Worm (Caenorhabditis elegans): ENCODE measurements around the gene perm-4.

Gene perm-4

DNA sequence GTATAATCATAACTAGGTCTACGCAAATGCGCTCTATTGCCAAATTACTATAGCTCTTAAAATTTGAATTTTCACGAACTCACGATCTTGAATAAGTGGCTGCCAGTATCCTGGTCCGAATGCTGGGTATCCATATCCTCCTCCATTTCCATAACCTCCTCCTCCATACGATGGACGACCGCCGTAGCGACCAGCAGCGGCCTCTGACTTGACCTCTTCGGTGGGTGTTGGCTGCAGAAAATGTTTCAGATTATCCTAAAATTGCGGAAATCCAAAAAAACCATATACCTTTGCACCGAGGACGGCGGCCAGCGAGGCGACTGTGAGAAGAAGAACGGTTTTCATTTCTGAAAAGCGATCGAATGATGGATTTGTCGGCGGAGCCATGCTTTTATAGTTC is at the start of gene perm-4:
Gene perm-4 (minus strand): TSS at position 367 of the 400 bp plus-strand sequence.
- no peak for TF ChIP-seq unc-62 (GFP tag; optimal IDR thresholded peaks at IDR 0.05)

DNA sequence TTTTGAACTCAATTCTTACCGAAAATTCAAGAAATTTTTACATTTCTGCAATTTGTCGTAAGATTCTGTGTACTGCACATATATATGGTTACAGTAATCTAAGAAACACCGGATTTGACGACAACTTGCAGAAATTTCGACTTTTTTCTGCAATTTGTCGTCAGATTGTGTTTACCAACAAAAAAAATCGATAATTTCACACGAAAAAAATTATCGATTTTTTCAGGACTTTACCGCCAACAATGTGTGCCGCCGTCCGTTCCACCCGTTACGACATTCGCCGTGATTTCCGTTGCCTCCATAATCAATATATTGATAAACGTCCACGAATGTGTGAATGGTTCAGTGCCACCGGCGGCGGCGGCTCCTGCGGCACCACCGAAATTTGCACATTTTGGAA is 49.5 kb upstream of the perm-4 start:
- TF ChIP-seq unc-62 (GFP tag; optimal IDR thresholded peaks at IDR 0.05), result no peak

DNA sequence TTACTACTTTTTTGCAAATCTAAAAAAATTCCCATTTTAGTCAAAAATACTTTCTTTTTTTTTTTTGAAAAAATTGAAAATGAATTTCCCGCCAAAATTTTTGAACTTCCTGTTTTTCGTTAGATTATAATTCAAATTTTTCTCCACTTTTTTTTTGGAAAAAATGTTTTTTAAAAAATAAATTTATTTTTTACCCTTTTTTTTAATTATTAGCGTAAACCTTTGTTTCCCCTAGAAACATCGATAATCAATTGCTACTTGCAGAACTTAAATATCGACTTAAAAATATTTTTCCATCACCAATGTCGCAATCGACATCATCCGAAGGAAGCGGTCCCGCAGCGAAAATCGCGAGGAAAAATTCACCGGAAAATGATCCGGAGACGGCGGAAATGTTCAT is 45.5 kb upstream of the perm-4 start, which contains the start of gene cec-2:
Gene cec-2 (plus strand): TSS at position 301 of the 400 bp plus-strand sequence.
- no peak for TF ChIP-seq unc-62 (GFP tag; optimal IDR thresholded peaks at IDR 0.05)

DNA sequence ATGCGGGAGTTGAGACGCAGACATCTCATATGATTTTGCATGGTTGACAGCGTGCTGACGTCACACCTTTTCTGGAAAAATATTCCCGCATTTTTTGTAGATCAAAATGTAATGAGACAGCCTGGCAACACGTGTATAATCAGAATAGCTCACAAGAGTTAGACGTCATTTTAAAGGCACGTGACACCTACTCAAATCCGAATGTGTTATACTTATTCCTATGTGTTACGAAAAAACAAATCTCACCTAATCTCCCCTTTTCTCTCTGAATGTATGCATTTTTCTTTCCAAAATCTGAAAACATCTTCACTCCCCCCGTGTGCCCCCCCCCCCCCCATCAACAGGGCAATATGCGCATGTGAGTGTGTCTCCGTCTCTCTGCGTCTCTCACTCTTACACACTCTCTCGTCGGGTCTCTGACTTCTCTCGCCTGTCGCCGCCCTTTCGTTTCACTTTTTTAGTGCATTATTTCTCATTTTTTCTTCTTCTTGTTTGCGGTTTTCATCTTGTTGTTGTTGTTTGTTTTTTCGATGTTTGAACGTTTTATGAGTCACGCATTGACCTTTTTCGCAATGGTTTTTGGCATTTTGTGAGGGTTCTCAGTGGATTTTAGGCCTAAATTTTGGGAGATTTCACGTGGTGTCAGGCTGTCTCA is 43.5 kb upstream of the perm-4 start:
- TF ChIP-seq unc-62 (GFP tag; optimal IDR thresholded peaks at IDR 0.05), result no peak

DNA sequence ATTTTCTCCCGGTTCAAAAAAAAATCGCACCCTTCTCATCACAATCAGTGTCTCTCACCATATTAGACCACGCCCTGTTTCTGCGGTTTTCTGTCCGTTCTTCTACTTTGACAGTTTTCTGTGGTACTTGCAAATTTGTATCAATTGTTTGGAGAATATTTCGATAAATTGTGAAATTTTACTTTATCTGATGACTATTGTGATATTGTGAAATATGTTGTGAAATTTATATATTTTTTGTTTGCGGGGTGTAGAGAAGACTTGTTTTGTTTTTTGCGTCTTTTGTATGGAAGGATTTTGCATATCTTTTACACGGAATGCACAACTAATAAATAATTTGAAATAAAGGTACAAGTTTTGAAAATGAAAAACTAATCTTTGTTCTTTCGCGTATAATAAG is 42.4 kb upstream of the perm-4 start:
- TF ChIP-seq unc-62 (GFP tag; optimal IDR thresholded peaks at IDR 0.05), result no peak

DNA sequence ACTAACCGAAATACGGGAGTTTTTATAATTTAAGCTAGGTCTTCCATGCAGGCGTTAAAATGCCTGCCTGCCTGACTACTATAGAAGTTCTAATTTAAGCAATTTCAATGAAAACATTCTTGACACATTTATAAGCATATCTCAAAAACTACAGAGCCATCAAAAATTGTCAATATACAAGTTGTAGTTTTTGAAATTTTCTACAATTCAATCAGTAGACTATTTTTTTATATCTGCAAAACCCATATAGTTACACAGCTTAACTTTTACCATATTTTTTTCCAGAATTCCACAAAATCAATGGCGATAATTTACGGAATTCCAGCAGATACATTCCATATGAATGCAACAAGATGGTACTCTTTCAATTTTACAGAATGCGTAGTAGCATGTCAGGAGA is 38.2 kb upstream of the perm-4 start, which contains the start of gene C50A2.7:
Gene C50A2.7 (plus strand): TSS at position 301 of the 400 bp plus-strand sequence.
- no peak for TF ChIP-seq unc-62 (GFP tag; optimal IDR thresholded peaks at IDR 0.05)

DNA sequence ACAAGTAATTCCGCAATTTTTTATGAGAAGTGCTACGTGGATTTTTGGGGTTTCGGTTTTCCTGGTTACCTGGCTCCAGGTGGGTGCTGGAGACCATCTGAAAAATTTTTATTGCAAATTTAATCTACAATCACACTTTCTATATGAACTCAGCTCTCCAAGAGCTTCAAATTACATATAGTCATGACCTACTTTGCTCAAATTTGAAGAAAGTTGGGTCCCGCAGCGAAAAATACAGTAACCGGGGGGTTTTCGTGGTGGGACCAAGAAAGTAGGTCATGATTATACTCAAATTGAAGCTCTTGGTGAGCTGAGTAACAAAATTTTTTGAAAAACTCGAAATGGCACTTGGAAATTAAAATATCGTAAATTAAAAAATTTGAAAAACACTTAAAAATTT is 35.5 kb upstream of the perm-4 start, which contains the start of gene ets-8:
Gene ets-8 (minus strand): TSS at position 101 of the 400 bp plus-strand sequence.
- TF ChIP-seq unc-62 (GFP tag; optimal IDR thresholded peaks at IDR 0.05), result no peak

DNA sequence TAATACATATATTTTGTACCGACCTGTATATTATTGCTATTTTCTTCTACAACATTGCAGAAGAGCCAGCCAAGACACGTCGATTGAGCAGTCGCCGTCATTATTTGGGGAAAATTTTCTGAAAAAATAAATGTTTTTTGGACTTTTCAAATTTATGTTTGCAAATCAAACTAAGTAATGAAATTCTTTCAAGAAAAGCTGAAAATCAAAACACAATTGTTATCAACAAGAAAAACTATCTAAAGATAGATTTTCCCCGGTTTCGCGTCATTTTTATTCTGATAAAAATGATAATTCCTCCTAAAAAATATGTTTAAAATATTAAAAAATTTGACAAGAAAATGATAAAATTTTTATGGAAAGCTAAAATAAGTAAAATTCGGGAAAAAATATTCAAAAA is 33.0 kb upstream of the perm-4 start, which contains the start of gene C50A2.3:
Gene C50A2.3 (minus strand): TSS at position 101 of the 400 bp plus-strand sequence.
- no peak for TF ChIP-seq unc-62 (GFP tag; optimal IDR thresholded peaks at IDR 0.05)

DNA sequence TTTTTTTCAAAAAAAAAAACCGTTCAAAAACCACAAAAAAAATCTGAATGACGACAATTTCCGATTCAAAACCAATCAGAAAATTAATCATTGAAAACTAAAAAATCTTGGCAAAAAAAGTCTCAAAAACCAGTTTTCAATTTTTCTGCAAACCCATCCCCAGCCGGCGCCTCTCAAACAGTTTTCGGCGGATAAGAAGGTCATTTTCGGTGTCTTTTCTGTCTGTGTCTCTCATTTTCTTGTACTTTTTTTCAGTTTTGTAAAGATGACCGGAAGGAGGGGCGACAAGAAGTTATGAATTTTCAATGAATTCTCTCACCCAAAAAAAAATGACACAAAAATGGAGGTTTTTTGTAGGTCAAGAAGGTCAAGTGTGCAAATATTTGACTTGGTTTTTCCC is 30.3 kb upstream of the perm-4 start:
- no peak for TF ChIP-seq unc-62 (GFP tag; optimal IDR thresholded peaks at IDR 0.05)

DNA sequence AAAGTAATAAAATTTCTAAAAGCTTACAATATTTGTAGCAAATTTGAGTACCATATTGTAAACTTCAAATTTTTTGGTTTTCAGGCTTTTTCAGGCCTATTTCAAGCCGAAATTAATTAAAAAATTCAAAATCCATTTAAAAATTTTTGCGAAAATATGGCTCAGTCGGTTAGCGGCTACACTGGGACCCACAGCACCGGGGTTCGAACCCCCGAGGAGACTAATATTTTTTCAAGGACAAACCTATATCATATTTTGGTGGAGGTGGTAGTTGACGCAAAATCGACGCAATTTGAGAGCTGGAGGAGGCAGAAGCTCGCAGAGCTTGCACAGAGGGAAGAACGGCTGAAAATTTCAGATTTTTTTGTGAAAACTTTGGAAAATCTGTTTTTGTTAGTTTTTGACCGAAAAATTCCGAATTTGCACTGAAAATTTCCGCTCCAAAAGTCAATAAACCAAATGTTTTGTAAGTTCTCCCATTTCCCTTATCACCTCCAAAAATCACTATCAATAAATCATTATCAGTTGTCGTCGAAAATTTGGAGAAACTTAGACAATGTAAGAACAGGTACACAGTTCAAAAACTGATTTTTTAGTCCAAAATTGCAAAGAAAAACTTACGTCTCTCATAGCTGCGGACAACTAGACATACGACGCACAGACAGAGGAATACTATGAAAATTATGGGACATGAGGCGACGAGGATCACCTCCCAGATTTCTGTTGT is 23.7 kb upstream of the perm-4 start:
- TF ChIP-seq unc-62 (GFP tag; optimal IDR thresholded peaks at IDR 0.05), result no peak

DNA sequence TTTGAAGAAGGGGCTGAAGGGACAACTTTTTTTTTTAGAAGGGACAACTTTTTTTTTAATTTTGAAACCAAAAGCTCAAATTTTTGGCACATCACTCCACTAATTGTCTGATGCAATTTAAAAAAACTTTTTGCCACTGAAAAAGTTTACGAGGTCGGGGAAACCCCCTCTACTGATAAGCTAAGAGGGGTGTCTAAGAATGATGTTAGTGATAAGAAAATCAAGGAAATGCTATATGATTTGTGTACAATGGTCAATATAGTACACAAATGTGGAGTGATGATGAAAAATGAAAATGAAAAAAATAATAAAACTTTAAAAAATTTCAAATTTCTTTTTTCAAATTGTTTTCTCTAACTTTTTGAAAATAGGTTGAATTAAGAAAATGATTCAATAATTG is 22.7 kb upstream of the perm-4 start:
- no peak for TF ChIP-seq unc-62 (GFP tag; optimal IDR thresholded peaks at IDR 0.05)

DNA sequence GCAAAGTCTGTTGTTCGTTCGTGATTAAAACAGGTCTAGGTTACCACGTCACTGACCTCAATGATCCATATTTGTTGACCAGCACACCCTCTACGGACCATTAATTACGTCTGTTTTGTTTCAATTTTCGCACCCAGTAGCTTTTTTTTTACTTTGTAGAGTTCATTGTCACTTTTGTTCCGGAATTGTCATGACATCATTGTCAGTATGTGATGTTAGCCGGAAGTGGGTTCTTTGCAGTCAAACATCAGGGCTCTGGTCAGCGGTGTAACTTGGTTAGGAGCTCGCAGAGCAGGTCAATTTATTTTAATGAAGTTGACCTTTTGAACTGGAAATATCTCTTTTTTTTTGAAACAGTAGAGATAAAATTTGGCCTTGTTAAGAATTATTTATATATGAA is 11.8 kb upstream of the perm-4 start, which contains the start of gene C44B12.6:
Gene C44B12.6 (minus strand): TSS at position 101 of the 400 bp plus-strand sequence.
- TF ChIP-seq unc-62 (GFP tag; optimal IDR thresholded peaks at IDR 0.05), result no peak

DNA sequence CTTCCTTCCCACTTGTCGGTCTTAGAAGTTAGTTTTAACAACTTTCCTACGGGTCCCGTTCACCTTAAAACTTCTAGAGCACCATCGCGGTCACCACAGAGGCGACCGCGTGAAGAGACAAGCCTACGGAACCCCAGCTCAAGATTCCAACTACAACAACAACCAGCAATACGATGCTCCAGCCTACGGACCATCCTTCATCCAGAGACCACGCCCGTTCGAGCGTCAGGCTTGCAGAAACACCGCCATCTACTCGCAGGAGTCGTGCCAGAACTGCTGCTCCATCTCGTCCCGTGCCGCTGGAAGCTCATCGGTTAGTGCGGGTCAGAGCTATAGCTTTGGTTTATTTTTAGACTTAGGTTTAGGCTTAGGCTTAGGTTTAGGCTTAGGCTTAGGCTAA is 2.9 kb upstream of the perm-4 start:
- TF ChIP-seq unc-62 (GFP tag; optimal IDR thresholded peaks at IDR 0.05), result no peak

DNA sequence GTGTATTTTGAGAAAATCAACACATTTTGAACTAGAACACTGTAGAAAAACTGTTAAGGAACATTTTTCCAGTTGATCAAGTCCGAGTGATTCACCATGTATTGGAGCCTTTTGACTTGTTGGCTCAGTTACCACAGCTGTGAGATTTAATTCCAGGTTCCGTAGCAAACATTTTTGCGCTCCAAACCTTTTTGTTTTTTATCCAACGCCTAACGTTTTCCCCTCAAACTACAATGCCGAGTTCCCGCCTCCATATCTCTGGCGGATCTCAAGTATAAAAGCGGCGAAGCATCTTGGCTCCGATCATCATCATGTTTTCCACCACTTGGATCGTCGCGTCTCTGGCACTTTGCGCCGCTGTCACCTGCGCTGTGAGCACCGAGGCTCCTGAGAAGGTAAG is 1.6 kb upstream of the perm-4 start, which contains the start of gene perm-2:
Gene perm-2 (plus strand): TSS at position 301 of the 400 bp plus-strand sequence.
- no peak for TF ChIP-seq unc-62 (GFP tag; optimal IDR thresholded peaks at IDR 0.05)

DNA sequence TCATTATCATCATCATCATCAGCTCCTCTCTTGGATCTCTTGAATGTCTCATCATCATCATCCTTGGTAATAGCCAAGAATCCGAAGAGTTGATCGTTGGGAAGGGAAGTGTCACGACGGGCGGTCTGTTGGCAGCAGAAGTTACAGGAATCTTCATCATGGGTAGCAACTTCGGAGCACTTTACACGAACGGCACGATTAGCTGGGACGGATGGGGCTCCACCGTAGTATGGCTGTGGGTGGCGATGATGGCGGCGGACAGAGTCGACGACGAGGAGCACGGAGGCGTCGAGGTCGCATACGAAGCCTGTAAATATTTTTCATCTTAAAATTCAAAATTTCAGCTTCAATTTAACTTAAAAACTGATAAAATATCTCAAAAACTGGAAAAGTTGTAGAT is 1.6 kb downstream of the perm-4 start:
- no peak for TF ChIP-seq unc-62 (GFP tag; optimal IDR thresholded peaks at IDR 0.05)

DNA sequence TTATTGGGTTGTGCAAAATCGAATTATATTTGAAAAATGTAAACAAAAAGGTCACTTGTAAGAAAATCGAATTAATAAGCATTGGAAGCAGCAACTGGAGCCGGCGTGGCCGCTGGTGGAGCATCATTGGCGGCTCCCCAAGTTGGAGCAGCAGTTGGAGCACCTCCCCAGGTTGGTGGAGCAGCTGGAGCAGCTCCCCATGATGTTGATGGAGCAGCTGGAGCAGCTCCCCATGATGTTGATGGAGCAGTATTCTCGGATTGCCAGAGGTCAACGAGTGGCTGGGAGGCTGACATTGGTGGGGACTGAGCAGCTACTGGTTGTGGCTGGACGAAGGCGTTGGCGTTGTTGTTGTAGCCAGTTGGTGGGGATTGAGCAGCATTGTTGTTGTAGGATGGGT is 3.4 kb downstream of the perm-4 start:
- no peak for TF ChIP-seq unc-62 (GFP tag; optimal IDR thresholded peaks at IDR 0.05)

DNA sequence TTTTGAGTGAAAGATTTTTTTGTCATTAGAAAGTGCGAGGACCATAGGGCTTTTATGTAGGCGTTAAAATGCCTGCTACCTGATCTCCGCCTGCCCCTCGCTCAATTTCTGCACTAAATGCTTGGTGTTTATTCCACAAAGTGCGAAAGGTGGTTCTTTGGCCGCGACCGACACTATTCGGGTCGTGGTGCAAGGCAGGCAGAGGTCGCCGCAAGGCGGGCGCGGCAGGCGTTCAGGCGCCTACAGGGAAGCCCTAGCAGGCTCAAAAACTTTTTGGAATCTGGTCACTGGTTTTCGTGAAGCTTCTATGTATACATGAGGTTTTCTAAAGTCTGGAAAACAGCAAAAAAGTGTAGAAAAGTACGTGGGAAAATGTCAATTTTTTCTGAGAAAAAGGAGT is 4.0 kb downstream of the perm-4 start:
- TF ChIP-seq unc-62 (GFP tag; optimal IDR thresholded peaks at IDR 0.05), result no peak
